Worm (Caenorhabditis elegans) whole organism, late embryonic: ENCODE results near the gene acds-10.
"Not testable (repeated sequence)": the region's sequence is repeated elsewhere in the genome, so short reads cannot be mapped to it uniquely, and the experiment has no call there.

ENCODE experiments used
- C38D4.7 ChIP-seq: fragments of 200-800 bp; sonication (Bioruptor generic); optimal IDR thresholded peaks from 2 replicates; lab custom pipeline; 2018; ENCODE audit warnings: mild to moderate bottlenecking, missing genetic modification characterization, moderate library complexity, missing compliant biosample characterization
- F13H6.1 ChIP-seq: sonication (generic microtip); optimal IDR thresholded peaks from 2 replicates; lab custom pipeline; 2016; ENCODE audit warnings: missing genetic modification characterization, missing compliant biosample characterization
- K09A11.1 ChIP-seq: sonication (generic microtip); optimal IDR thresholded peaks from 2 replicates; lab custom pipeline; 2017; ENCODE audit warnings: antibody characterized with exemption, mild to moderate bottlenecking, missing genetic modification characterization, missing compliant biosample characterization; ENCODE audit not compliant: insufficient read depth
- T23F11.4 ChIP-seq: fragments of 200-800 bp; sonication (Bioruptor generic); optimal IDR thresholded peaks from 2 replicates; lab custom pipeline; 2018; ENCODE audit warnings: mild to moderate bottlenecking, missing genetic modification characterization, missing compliant biosample characterization
- ahr-1 ChIP-seq: sonication (generic microtip); optimal IDR thresholded peaks from 2 replicates; lab custom pipeline; 2016; ENCODE audit warnings: missing genetic modification characterization, missing compliant biosample characterization
- ama-1 ChIP-seq: fragments of 150-350 bp; optimal IDR thresholded peaks from 2 replicates; lab custom pipeline; 2014
- ceh-14 ChIP-seq: sonication (generic microtip); optimal IDR thresholded peaks from 2 replicates; lab custom pipeline; 2016; ENCODE audit warnings: missing genotype, missing genetic modification characterization, missing compliant biosample characterization
- ceh-2 ChIP-seq: sonication (generic microtip); optimal IDR thresholded peaks from 2 replicates; lab custom pipeline; 2016; ENCODE audit warnings: missing genotype, missing genetic modification characterization, missing compliant biosample characterization
- ceh-31 ChIP-seq: sonication (generic microtip); optimal IDR thresholded peaks from 2 replicates; lab custom pipeline; 2016; ENCODE audit warnings: missing genetic modification characterization, missing compliant biosample characterization
- ceh-34 ChIP-seq: sonication (generic microtip); optimal IDR thresholded peaks from 2 replicates; lab custom pipeline; 2016; ENCODE audit warnings: mild to moderate bottlenecking, missing genetic modification characterization, missing compliant biosample characterization
- ceh-45 ChIP-seq: fragments of 200-800 bp; sonication (Bioruptor generic); IDR thresholded peaks from 2 replicates; pipeline ENCODE4 v1.3.6; 2022; ENCODE audit warnings: missing genetic modification reagents, missing genetic modification characterization, missing compliant biosample characterization
- ceh-9 ChIP-seq: sonication (generic microtip); optimal IDR thresholded peaks from 2 replicates; lab custom pipeline; 2016; ENCODE audit warnings: mild to moderate bottlenecking, missing genetic modification characterization, inconsistent platforms, missing compliant biosample characterization
- che-1 ChIP-seq: sonication (generic microtip); optimal IDR thresholded peaks from 2 replicates; lab custom pipeline; 2016; ENCODE audit warnings: mild to moderate bottlenecking, missing genetic modification characterization, missing compliant biosample characterization
- fkh-10 ChIP-seq: fragments of 150-350 bp; optimal IDR thresholded peaks from 2 replicates; lab custom pipeline; 2014; ENCODE audit warnings: missing biosample characterization, missing genetic modification reagents, missing genetic modification characterization
- gmeb-2 ChIP-seq: sonication (generic microtip); optimal IDR thresholded peaks from 2 replicates; lab custom pipeline; 2016; ENCODE audit warnings: missing genetic modification characterization, inconsistent platforms, missing compliant biosample characterization
- hlh-15 ChIP-seq: sonication (generic microtip); optimal IDR thresholded peaks from 2 replicates; lab custom pipeline; 2016; ENCODE audit warnings: missing genetic modification characterization, missing compliant biosample characterization
- lin-11 ChIP-seq: fragments of 200-800 bp; sonication (Bioruptor generic); optimal IDR thresholded peaks from 2 replicates; lab custom pipeline; 2018; ENCODE audit warnings: mild to moderate bottlenecking, missing genetic modification characterization, missing compliant biosample characterization
- madf-2 ChIP-seq: sonication (generic microtip); optimal IDR thresholded peaks from 2 replicates; lab custom pipeline; 2017; ENCODE audit warnings: missing genetic modification characterization, missing compliant biosample characterization
- nfya-1 ChIP-seq: sonication (generic microtip); optimal IDR thresholded peaks from 2 replicates; lab custom pipeline; 2017; ENCODE audit warnings: missing genetic modification characterization, mild to moderate bottlenecking, missing compliant biosample characterization, antibody characterized with exemption, moderate library complexity
- rnt-1 ChIP-seq: sonication (generic microtip); optimal IDR thresholded peaks from 2 replicates; lab custom pipeline; 2016; ENCODE audit warnings: missing genetic modification characterization, missing compliant biosample characterization
- sdc-2 ChIP-seq: sonication (generic microtip); optimal IDR thresholded peaks from 2 replicates; lab custom pipeline; 2016; ENCODE audit warnings: missing genotype, missing genetic modification characterization, missing compliant biosample characterization
- sox-2 ChIP-seq: fragments of 200-800 bp; sonication (Bioruptor generic); IDR thresholded peaks from 2 replicates; pipeline ENCODE4 v1.3.6; 2022; ENCODE audit warnings: missing genetic modification reagents, missing genetic modification characterization, missing compliant biosample characterization
- tbx-2 ChIP-seq: sonication (generic microtip); optimal IDR thresholded peaks from 2 replicates; lab custom pipeline; 2016; ENCODE audit warnings: missing genetic modification characterization, missing compliant biosample characterization
- unc-3 ChIP-seq, 2 experiments: fragments of 200-800 bp in 1 of 2; sonication (Bioruptor generic) in 1 of 2; sonication (generic microtip) in 1 of 2; conservative IDR thresholded peaks in 1 of 2; optimal IDR thresholded peaks in 1 of 2; 2 replicates each; pipeline versions ENCODE4 v1.3.6 to Lab custom; 2016 to 2022; ENCODE audit warnings: missing compliant biosample characterization in 2 of 2, missing genetic modification characterization in 2 of 2, missing genetic modification reagents in 1 of 2
- unc-42 ChIP-seq: sonication (generic microtip); optimal IDR thresholded peaks from 2 replicates; lab custom pipeline; 2016; ENCODE audit warnings: missing genotype, missing genetic modification characterization, missing compliant biosample characterization
- unc-55 ChIP-seq: sonication (generic microtip); optimal IDR thresholded peaks from 2 replicates; lab custom pipeline; 2017; ENCODE audit warnings: missing biosample characterization, missing genetic modification reagents, missing genetic modification characterization
- zip-5 ChIP-seq: sonication (generic microtip); optimal IDR thresholded peaks from 2 replicates; lab custom pipeline; 2016; ENCODE audit warnings: missing genetic modification characterization, missing compliant biosample characterization
- ztf-16 ChIP-seq: sonication (generic microtip); optimal IDR thresholded peaks from 2 replicates; lab custom pipeline; 2017; ENCODE audit warnings: missing genetic modification characterization, missing compliant biosample characterization

Gene acds-10

ce11 chrV:5774137-5774536 is 26.5 kb downstream of the acds-10 start:
- TF ChIP-seq ceh-9 (no peak), rnt-1 (tag; lab: Kevin White, UChicago) (no peak)

ce11 chrV:5776941-5777340 is 29.3 kb downstream of the acds-10 start, which contains the start of gene F44E7.4:
Gene F44E7.4 (minus strand): TSS chrV:5776953.
- peak; percentile 4 for TF ChIP-seq tbx-2
- peak; percentile 50 for TF ChIP-seq ceh-31
- TF ChIP-seq ceh-45 (GFP tag; lab: Robert Waterston, UW), result peak; percentile 87
- peak; percentile 28 for TF ChIP-seq unc-42 (tag; lab: Kevin White, UChicago)
- TF ChIP-seq nfya-1 (tag; lab: Kevin White, UChicago), result peak; percentile 28
- peak; percentile 45 for TF ChIP-seq rnt-1 (tag; lab: Kevin White, UChicago)
- TF ChIP-seq ceh-14 (tag; lab: Kevin White, UChicago), result peak; percentile 4
- peak; percentile 78 for TF ChIP-seq sox-2 (GFP tag; lab: Robert Waterston, UW)
- peak; percentile 72; the same call in 1 of the 2 replicates for TF ChIP-seq unc-3 (GFP tag; conservative IDR thresholded peaks at IDR 0.05; lab: Robert Waterston, UW)
- TF ChIP-seq unc-3 (tag; optimal IDR thresholded peaks at IDR 0.05; lab: Kevin White, UChicago), result not testable (repeated sequence)
- TF ChIP-seq, all 69 proteins: peak for 9; not testable (repeated sequence) for 60

DNA sequence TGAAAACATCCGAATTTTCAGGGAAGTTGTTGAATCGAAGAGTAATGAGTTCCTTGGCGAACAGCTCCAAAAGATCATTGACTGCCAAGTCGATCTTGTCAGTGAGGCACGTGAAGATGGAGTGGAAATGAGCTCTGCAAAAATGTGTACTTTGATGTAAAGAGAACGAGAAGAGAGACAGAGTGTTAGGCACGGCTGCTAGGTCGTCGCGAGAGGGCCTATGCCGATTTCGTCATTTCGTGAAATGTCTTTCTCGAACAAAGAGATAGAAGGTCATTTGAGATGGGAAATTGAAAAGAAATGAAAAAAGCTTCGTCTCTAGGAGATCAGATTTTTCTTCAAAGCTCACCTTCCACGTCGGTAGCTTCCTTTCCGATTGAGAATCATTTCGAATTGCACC is 32.4 kb downstream of the acds-10 start:
- TF ChIP-seq ceh-2 (tag; lab: Kevin White, UChicago), result no peak
- no peak for TF ChIP-seq gmeb-2 (tag; lab: Kevin White, UChicago)
- TF ChIP-seq rnt-1 (tag; lab: Kevin White, UChicago), result no peak
- TF ChIP-seq unc-55 (GFP tag; lab: Kevin White, UChicago), result peak; percentile 21
- TF ChIP-seq ahr-1, result no peak

DNA sequence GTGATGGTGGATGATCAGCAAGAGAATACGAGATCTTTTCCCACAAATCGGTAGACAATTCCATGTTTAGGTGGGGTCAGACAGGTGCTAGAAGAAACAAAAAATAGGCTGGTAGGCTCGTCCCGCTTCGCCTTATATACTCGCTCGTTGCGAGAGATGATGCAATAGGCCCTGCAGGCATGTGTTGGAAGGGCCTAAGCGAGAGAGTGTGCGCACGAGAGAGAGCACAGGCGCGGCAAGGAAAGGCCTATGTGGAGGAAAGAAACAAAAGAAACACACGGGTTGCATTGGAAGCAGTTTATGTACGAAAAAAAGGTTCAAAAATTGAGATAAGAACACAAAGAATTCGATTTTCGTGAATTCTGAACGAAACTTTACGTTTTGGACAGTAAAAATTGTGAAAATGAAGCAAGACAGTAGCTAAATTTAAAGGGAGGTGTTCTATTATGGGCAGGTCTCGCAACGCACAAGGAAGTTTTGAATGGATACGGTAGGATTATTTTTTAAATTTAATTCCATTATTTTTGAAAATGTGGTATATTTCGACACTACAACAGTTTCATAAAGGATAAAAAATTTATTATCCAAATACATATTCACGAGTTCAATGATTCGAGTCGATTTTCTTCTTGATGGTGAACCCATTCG is 33.2 kb downstream of the acds-10 start, which contains the start of gene F44E7.5:
Gene F44E7.5, minus strand, starts transcription at position 210 of the 648 bp plus-strand sequence.
- TF ChIP-seq ahr-1 (no peak), ceh-31 (peak; percentile 52)

- TF ChIP-seq rnt-1 (tag; lab: Kevin White, UChicago), result no peak
- no peak for TF ChIP-seq lin-11
- no peak for TF ChIP-seq gmeb-2 (tag; lab: Kevin White, UChicago)
- no peak for TF ChIP-seq ztf-16
- TF ChIP-seq che-1, result no peak
- no peak for TF ChIP-seq T23F11.4 (GFP tag; lab: Kevin White, UChicago)
- no peak for TF ChIP-seq madf-2 (tag; lab: Kevin White, UChicago)
- no peak for TF ChIP-seq hlh-15
- TF ChIP-seq ceh-34 (tag; lab: Kevin White, UChicago), result no peak
- no peak for TF ChIP-seq K09A11.1 (tag; lab: Kevin White, UChicago)
These were observed 35.1 kb downstream of the acds-10 start, which contains the start of gene fbxa-183 for ce11 chrV:5782687-5783086. Gene fbxa-183 (minus strand): TSS chrV:5782787.

DNA sequence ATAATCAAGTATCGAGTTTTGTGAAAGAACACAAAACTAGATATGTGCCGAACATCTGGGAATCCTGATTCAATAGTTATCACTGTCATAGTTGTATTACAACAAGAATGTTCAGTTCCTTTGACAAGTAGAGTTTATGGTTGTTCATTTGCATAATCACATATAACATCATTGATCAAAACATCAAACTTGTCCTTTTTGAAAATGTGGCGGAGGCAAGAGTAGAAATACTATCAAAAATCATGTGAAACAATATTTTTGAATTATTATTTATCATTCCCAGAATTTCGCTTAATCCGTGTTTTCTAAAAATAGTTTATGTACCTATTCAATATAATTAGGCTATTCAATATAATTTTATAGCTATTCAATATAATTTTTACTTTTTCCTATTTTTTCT is 37.8 kb downstream of the acds-10 start, which contains the start of gene F44E7.7:
Gene F44E7.7, minus strand, starts transcription at position 101 of the 400 bp plus-strand sequence.
- TF ChIP-seq nfya-1 (tag; lab: Kevin White, UChicago) (no peak), zip-5 (tag; lab: Kevin White, UChicago) (no peak), C38D4.7 (GFP tag; lab: Kevin White, UChicago) (no peak), F13H6.1 (tag; lab: Kevin White, UChicago) (no peak)

DNA sequence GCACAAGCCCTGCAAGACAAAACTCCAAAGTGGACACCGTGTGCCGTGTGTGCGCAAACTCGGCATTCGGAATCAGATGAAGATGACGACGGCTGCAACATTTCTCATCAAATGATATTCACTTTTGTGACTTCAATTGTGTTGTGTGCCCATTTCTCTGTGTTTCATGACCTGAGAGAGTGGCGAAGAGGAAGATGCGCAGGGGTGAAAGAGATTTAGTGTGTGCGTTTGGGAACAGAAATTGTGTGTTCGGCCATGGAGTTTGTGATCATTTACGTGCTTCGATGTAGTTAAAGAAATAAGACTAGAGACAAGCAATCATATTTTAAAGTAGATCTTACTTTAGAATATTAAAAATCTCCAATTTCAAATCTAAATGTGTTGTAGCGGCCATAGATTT is 41.0 kb downstream of the acds-10 start:
- TF ChIP-seq hlh-15, result no peak
- TF ChIP-seq C38D4.7 (GFP tag; lab: Kevin White, UChicago), result no peak
- TF ChIP-seq lin-11, result no peak
- TF ChIP-seq fkh-10, result no peak
- no peak for TF ChIP-seq sdc-2 (tag; lab: Kevin White, UChicago)
- TF ChIP-seq ama-1 (lab: Kevin White, UChicago), result no peak
